Worm (Caenorhabditis elegans): ENCODE data around the gene Y54G2A.40.

ce11 chrIV:2825460-2826103 is 20.7 kb upstream of the Y54G2A.40 start:
- TF ChIP-seq nhr-85 (tag) (no peak), nhr-77 (tag; optimal IDR thresholded peaks at IDR 0.05) (no peak), unc-130 (tag; optimal IDR thresholded peaks at IDR 0.05) (no peak), jun-1 (tag; optimal IDR thresholded peaks at IDR 0.05) (no peak), unc-30 (tag; optimal IDR thresholded peaks at IDR 0.05) (no peak), mep-1 (tag; optimal IDR thresholded peaks at IDR 0.05) (no peak), C16A3.4 (tag; optimal IDR thresholded peaks at IDR 0.05) (no peak), unc-62 (GFP tag; optimal IDR thresholded peaks at IDR 0.05) (no peak)
